Fruit fly (Drosophila melanogaster) whole organism, prepupa: ENCODE data around the gene Rala.

Source experiments
- Blimp-1 ChIP-seq: fragments of 200-800 bp; sonication (Bioruptor generic); optimal IDR thresholded peaks from 3 replicates; lab custom pipeline; 2017; ENCODE audit warnings: missing biosample characterization, missing genetic modification characterization, mild to moderate bottlenecking, moderate library complexity, missing genetic modification reagents
- CG10631 ChIP-seq: fragments of 200-800 bp; sonication (Bioruptor generic); optimal IDR thresholded peaks from 2 replicates; lab custom pipeline; 2016; ENCODE audit warnings: missing biosample characterization, missing genetic modification characterization
- CG10669 ChIP-seq: fragments of 200-800 bp; sonication (Bioruptor generic); optimal IDR thresholded peaks from 3 replicates; lab custom pipeline; 2018; ENCODE audit warnings: missing biosample characterization, mild to moderate bottlenecking, missing genetic modification characterization, moderate library complexity
- CG11762 ChIP-seq: fragments of 200-800 bp; sonication (Bioruptor generic); optimal IDR thresholded peaks from 3 replicates; lab custom pipeline; 2016; ENCODE audit warnings: missing biosample characterization, missing genetic modification characterization; ENCODE audit not compliant: insufficient read depth
- CG16779 ChIP-seq: fragments of 200-800 bp; sonication (Bioruptor generic); optimal IDR thresholded peaks from 3 replicates; lab custom pipeline; 2017; ENCODE audit warnings: missing biosample characterization, mild to moderate bottlenecking, missing genetic modification characterization
- CG3032 ChIP-seq: fragments of 200-800 bp; optimal IDR thresholded peaks from 2 replicates; lab custom pipeline; 2019; ENCODE audit warnings: missing biosample characterization, mild to moderate bottlenecking, missing genetic modification characterization, moderate library complexity
- CG31627 ChIP-seq: fragments of 200-800 bp; sonication (Bioruptor generic); optimal IDR thresholded peaks from 3 replicates; lab custom pipeline; 2016; ENCODE audit warnings: missing biosample characterization, missing genetic modification characterization
- CG32006 ChIP-seq: fragments of 200-800 bp; sonication (Bioruptor generic); optimal IDR thresholded peaks from 3 replicates; lab custom pipeline; 2017; ENCODE audit warnings: missing biosample characterization, mild to moderate bottlenecking, missing genetic modification characterization
- CG3919 ChIP-seq: fragments of 200-800 bp; sonication (Bioruptor generic); optimal IDR thresholded peaks from 3 replicates; lab custom pipeline; 2016; ENCODE audit warnings: missing biosample characterization, missing genetic modification characterization
- CG4318 ChIP-seq: fragments of 200-800 bp; sonication (Bioruptor generic); optimal IDR thresholded peaks from 3 replicates; lab custom pipeline; 2017; ENCODE audit warnings: missing biosample characterization, mild to moderate bottlenecking, missing genetic modification characterization
- CG6163 ChIP-seq: fragments of 200-800 bp; sonication (Bioruptor generic); IDR thresholded peaks from 3 replicates; pipeline ENCODE4 v1.3.6; 2022; ENCODE audit warnings: missing biosample characterization, missing genetic modification characterization
- CG6276 ChIP-seq: fragments of 200-800 bp; sonication (Bioruptor generic); optimal IDR thresholded peaks from 2 replicates; lab custom pipeline; 2017; ENCODE audit warnings: missing biosample characterization, mild to moderate bottlenecking, missing genetic modification characterization
- CG6792 ChIP-seq: fragments of 200-800 bp; sonication (Bioruptor generic); optimal IDR thresholded peaks from 3 replicates; lab custom pipeline; 2016; ENCODE audit warnings: missing biosample characterization, missing genetic modification characterization
- CG6808 ChIP-seq: fragments of 200-800 bp; sonication (Bioruptor generic); optimal IDR thresholded peaks from 3 replicates; lab custom pipeline; 2017; ENCODE audit warnings: missing biosample characterization, missing genetic modification characterization, mild to moderate bottlenecking, moderate library complexity, missing genetic modification reagents
- CG8119 ChIP-seq: fragments of 200-800 bp; sonication (Bioruptor generic); IDR thresholded peaks from 3 replicates; pipeline ENCODE4 v1.3.6; 2022; ENCODE audit warnings: missing biosample characterization, missing genetic modification characterization
- CG8319 ChIP-seq: fragments of 200-800 bp; sonication (Bioruptor generic); optimal IDR thresholded peaks from 3 replicates; lab custom pipeline; 2016; ENCODE audit warnings: missing biosample characterization, missing genetic modification characterization
- CG9139 ChIP-seq: fragments of 200-800 bp; sonication (Bioruptor generic); optimal IDR thresholded peaks from 3 replicates; lab custom pipeline; 2017; ENCODE audit warnings: missing biosample characterization, mild to moderate bottlenecking, missing genetic modification characterization
- Eip75B ChIP-seq: fragments of 200-800 bp; sonication (Bioruptor generic); optimal IDR thresholded peaks from 3 replicates; lab custom pipeline; 2016; ENCODE audit warnings: missing biosample characterization, missing genetic modification characterization
- Eip78C ChIP-seq: fragments of 200-800 bp; sonication (Bioruptor generic); peaks from one replicate; lab custom pipeline; 2016; ENCODE audit warnings: missing biosample characterization, missing genetic modification characterization
- Eip93F ChIP-seq: fragments of 200-800 bp; sonication (Bioruptor generic); optimal IDR thresholded peaks from 2 replicates; lab custom pipeline; 2016; ENCODE audit warnings: missing biosample characterization, mild to moderate bottlenecking, missing genetic modification characterization
- Ets96B ChIP-seq: fragments of 200-800 bp; optimal IDR thresholded peaks from 2 replicates; lab custom pipeline; 2019; ENCODE audit warnings: missing biosample characterization, mild to moderate bottlenecking, missing genetic modification characterization, moderate library complexity
- Gug ChIP-seq: fragments of 200-800 bp; sonication (Bioruptor generic); IDR thresholded peaks from 2 replicates; pipeline ENCODE4 v1.3.6; 2022; ENCODE audit warnings: missing biosample characterization, missing genetic modification characterization
- Hr38 ChIP-seq: sonication (Bioruptor generic); optimal IDR thresholded peaks from 2 replicates; lab custom pipeline; 2016; ENCODE audit warnings: missing biosample characterization, missing genetic modification characterization
- Hr39 ChIP-seq: fragments of 200-800 bp; sonication (Bioruptor generic); optimal IDR thresholded peaks from 2 replicates; lab custom pipeline; 2016; ENCODE audit warnings: missing biosample characterization, missing genetic modification characterization
- Hr4 ChIP-seq: fragments of 200-800 bp; sonication (Bioruptor generic); optimal IDR thresholded peaks from 3 replicates; lab custom pipeline; 2016; ENCODE audit warnings: missing biosample characterization, missing genetic modification characterization
- Lpt ChIP-seq: fragments of 200-800 bp; sonication (Bioruptor generic); optimal IDR thresholded peaks from 3 replicates; lab custom pipeline; 2016; ENCODE audit warnings: missing biosample characterization, missing genetic modification characterization
- Met ChIP-seq: fragments of 200-800 bp; sonication (Bioruptor generic); optimal IDR thresholded peaks from 3 replicates; lab custom pipeline; 2016; ENCODE audit warnings: missing biosample characterization, missing genetic modification characterization
- OdsH ChIP-seq: fragments of 200-800 bp; sonication (Bioruptor generic); optimal IDR thresholded peaks from 3 replicates; lab custom pipeline; 2016; ENCODE audit warnings: missing biosample characterization, missing genetic modification characterization
- Smox ChIP-seq: fragments of 200-800 bp; sonication (Bioruptor generic); optimal IDR thresholded peaks from 3 replicates; lab custom pipeline; 2016; ENCODE audit warnings: missing biosample characterization, missing genetic modification characterization
- Sox102F ChIP-seq: fragments of 200-800 bp; sonication (Bioruptor generic); optimal IDR thresholded peaks from 2 replicates; lab custom pipeline; 2016; ENCODE audit warnings: missing biosample characterization, mild to moderate bottlenecking, missing genetic modification characterization
- Sox14 ChIP-seq: fragments of 200-800 bp; sonication (Bioruptor generic); optimal IDR thresholded peaks from 3 replicates; lab custom pipeline; 2016; ENCODE audit warnings: missing biosample characterization, missing genetic modification characterization
- achi ChIP-seq: fragments of 200-800 bp; sonication (Bioruptor generic); optimal IDR thresholded peaks from 3 replicates; lab custom pipeline; 2016; ENCODE audit warnings: missing biosample characterization, missing genetic modification characterization
- acj6 ChIP-seq: fragments of 200-800 bp; sonication (Bioruptor generic); optimal IDR thresholded peaks from 3 replicates; lab custom pipeline; 2016; ENCODE audit warnings: missing biosample characterization, missing genetic modification characterization
- cyc ChIP-seq: fragments of 200-800 bp; sonication (Bioruptor generic); optimal IDR thresholded peaks from 3 replicates; lab custom pipeline; 2016; ENCODE audit warnings: missing biosample characterization, missing genetic modification characterization
- dac ChIP-seq: fragments of 200-800 bp; sonication (Bioruptor generic); optimal IDR thresholded peaks from 2 replicates; lab custom pipeline; 2017; ENCODE audit warnings: missing biosample characterization, mild to moderate bottlenecking, missing genetic modification characterization
- esn ChIP-seq: fragments of 200-800 bp; sonication (Bioruptor generic); optimal IDR thresholded peaks from 2 replicates; lab custom pipeline; 2016; ENCODE audit warnings: missing biosample characterization, mild to moderate bottlenecking, missing genetic modification characterization, moderate library complexity
- fd59A ChIP-seq: fragments of 200-800 bp; sonication (Bioruptor generic); optimal IDR thresholded peaks from 2 replicates; lab custom pipeline; 2017; ENCODE audit warnings: missing biosample characterization, mild to moderate bottlenecking, missing genetic modification characterization, missing genetic modification reagents
- fd85E ChIP-seq: fragments of 200-800 bp; sonication (Bioruptor generic); optimal IDR thresholded peaks from 3 replicates; lab custom pipeline; 2016; ENCODE audit warnings: missing biosample characterization, missing genetic modification characterization
- fkh ChIP-seq: fragments of 200-800 bp; sonication (Bioruptor generic); optimal IDR thresholded peaks from 3 replicates; lab custom pipeline; 2017; ENCODE audit warnings: missing biosample characterization, mild to moderate bottlenecking, missing genetic modification characterization, moderate library complexity
- net ChIP-seq: fragments of 200-800 bp; sonication (Bioruptor generic); optimal IDR thresholded peaks from 3 replicates; lab custom pipeline; 2016; ENCODE audit warnings: missing biosample characterization, missing genetic modification characterization
- salr ChIP-seq, 2 experiments: fragments of 200-800 bp; sonication (Bioruptor generic); optimal IDR thresholded peaks; 3 replicates each; lab custom pipeline; 2016 to 2018; ENCODE audit warnings: missing biosample characterization in 2 of 2, missing genetic modification characterization in 2 of 2, mild to moderate bottlenecking in 1 of 2
- svp ChIP-seq: fragments of 200-800 bp; sonication (Bioruptor generic); peaks from one replicate; lab custom pipeline; 2016; ENCODE audit warnings: missing biosample characterization, missing genetic modification characterization
- topi ChIP-seq: fragments of 200-800 bp; sonication (Bioruptor generic); optimal IDR thresholded peaks from 3 replicates; lab custom pipeline; 2016; ENCODE audit warnings: missing biosample characterization, missing genetic modification characterization
- vri ChIP-seq: fragments of 200-800 bp; sonication (Bioruptor generic); optimal IDR thresholded peaks from 3 replicates; lab custom pipeline; 2016; ENCODE audit warnings: missing biosample characterization, mild to moderate bottlenecking, missing genetic modification characterization

Rala gene

dm6 chrX:3762914-3763489, 43.6 kb upstream of the Rala start (continued):
- TF ChIP-seq Eip78C (GFP tag; lab: Kevin White, UChicago) (peak; percentile 61), Hr39 (GFP tag; lab: Kevin White, UChicago) (peak; percentile 16), achi (no peak), CG6792 (no peak), dac (GFP tag; lab: Kevin White, UChicago) (no peak), fd85E (GFP tag; lab: Kevin White, UChicago) (no peak), CG10669 (GFP tag; lab: Kevin White, UChicago) (no peak), fkh (no peak), Hr38 (GFP tag; lab: Kevin White, UChicago) (no peak), net (GFP tag; lab: Kevin White, UChicago) (no peak), Blimp-1 (no peak), CG11762 (GFP tag; lab: Kevin White, UChicago) (no peak), Ets96B (tag; lab: Kevin White, UChicago) (no peak), acj6 (no peak), topi (GFP tag; lab: Kevin White, UChicago) (peak; percentile 17), CG6163 (GFP tag; lab: Robert Waterston, UW) (no peak), salr (GFP tag; optimal IDR thresholded peaks at IDR 0.05; lab: Kevin White, UChicago) (no peak), Met (GFP tag; lab: Kevin White, UChicago) (peak; percentile 14)
- TF ChIP-seq, all 60 proteins: peak for 8

- TF ChIP-seq Met (GFP tag; lab: Kevin White, UChicago), result no peak
Observed at dm6 chrX:3762441-3762840, 43.0 kb upstream of the Rala start.

- no peak for TF ChIP-seq fd59A (GFP tag; lab: Kevin White, UChicago)
- peak; percentile 22 for TF ChIP-seq CG32006
- peak; percentile 74 for TF ChIP-seq cyc
- peak; percentile 44 for TF ChIP-seq CG10669 (GFP tag; lab: Kevin White, UChicago)
- TF ChIP-seq Lpt (GFP tag; lab: Kevin White, UChicago), result no peak
- peak; percentile 49 for TF ChIP-seq fkh
- peak; percentile 83 for TF ChIP-seq CG31627 (GFP tag; lab: Kevin White, UChicago)
- TF ChIP-seq Hr38 (GFP tag; lab: Kevin White, UChicago), result no peak
- TF ChIP-seq Smox, result peak; percentile 84
- TF ChIP-seq CG6792, result peak; percentile 75
- peak; percentile 63; the same call in 1 of the 3 replicates for TF ChIP-seq CG8119 (GFP tag; lab: Robert Waterston, UW)
- peak; percentile 14 for TF ChIP-seq Ets96B (tag; lab: Kevin White, UChicago)
- TF ChIP-seq CG4318 (GFP tag; lab: Kevin White, UChicago), result no peak
- peak; percentile 68 for TF ChIP-seq OdsH (GFP tag; lab: Kevin White, UChicago)
- no peak for TF ChIP-seq CG11762 (GFP tag; lab: Kevin White, UChicago)
- TF ChIP-seq CG8319 (GFP tag; lab: Kevin White, UChicago), result peak; percentile 65
- TF ChIP-seq Eip75B, result peak; percentile 77
- peak; percentile 96 for TF ChIP-seq svp (GFP tag; lab: Kevin White, UChicago)
- TF ChIP-seq CG3919, result peak; percentile 56
- peak; percentile 49 for TF ChIP-seq CG10631 (GFP tag; lab: Kevin White, UChicago)
- TF ChIP-seq CG6276 (GFP tag; lab: Kevin White, UChicago), result peak; percentile 51
- TF ChIP-seq Hr4, result no peak
- peak; percentile 55 for TF ChIP-seq achi
- TF ChIP-seq Sox102F (GFP tag; lab: Kevin White, UChicago), result peak; percentile 80
- TF ChIP-seq CG9139 (GFP tag; lab: Kevin White, UChicago), result no peak
- TF ChIP-seq net (GFP tag; lab: Kevin White, UChicago), result peak; percentile 60
- peak; percentile 83 for TF ChIP-seq Met (GFP tag; lab: Kevin White, UChicago)
- peak; percentile 27 for TF ChIP-seq CG3032 (tag; lab: Kevin White, UChicago)
- TF ChIP-seq Sox14 (GFP tag; lab: Kevin White, UChicago), result peak; percentile 77
- TF ChIP-seq vri, result peak; percentile 95
- peak; percentile 57 for TF ChIP-seq CG6808 (GFP tag; lab: Kevin White, UChicago)
- TF ChIP-seq Gug (GFP tag; lab: Robert Waterston, UW), result peak; percentile 40; the same call in 1 of the 2 replicates
- peak; percentile 88 for TF ChIP-seq esn
- peak; percentile 59 for TF ChIP-seq acj6
- peak; percentile 50 for TF ChIP-seq Eip93F (GFP tag; lab: Kevin White, UChicago)
- TF ChIP-seq CG16779 (tag; lab: Kevin White, UChicago), result peak; percentile 48
Observed at dm6 chrX:3761318-3762081, 42.1 kb upstream of the Rala start.
